Worm (Caenorhabditis elegans) whole organism, L1 larva: Measurements from ENCODE around the gene dsl-5.

Experiments used
- C16A3.4 ChIP-seq: fragments of 150-350 bp; optimal IDR thresholded peaks from 2 replicates; lab custom pipeline; 2014; ENCODE audit warnings: missing biosample characterization, missing genetic modification characterization
- C34B4.2 ChIP-seq: sonication (generic microtip); optimal IDR thresholded peaks from 2 replicates; lab custom pipeline; 2017; ENCODE audit warnings: mild to moderate bottlenecking, missing genetic modification characterization, missing compliant biosample characterization
- Y116A8C.19 ChIP-seq: sonication (generic microtip); optimal IDR thresholded peaks from 2 replicates; lab custom pipeline; 2016; ENCODE audit warnings: missing compliant biosample characterization, missing genetic modification characterization, borderline replicate concordance
- aha-1 ChIP-seq: fragments of 150-350 bp; optimal IDR thresholded peaks from 2 replicates; lab custom pipeline; 2014; ENCODE audit warnings: missing biosample characterization, missing genetic modification characterization
- alr-1 ChIP-seq: fragments of 200-800 bp; sonication (Bioruptor generic); optimal IDR thresholded peaks from 2 replicates; lab custom pipeline; 2018; ENCODE audit warnings: borderline replicate concordance, mild to moderate bottlenecking, missing genetic modification characterization, missing compliant biosample characterization
- ama-1 ChIP-seq: fragments of 150-350 bp; optimal IDR thresholded peaks from 2 replicates; lab custom pipeline; 2014
- ceh-63 ChIP-seq: fragments of 200-800 bp; sonication (Bioruptor generic); optimal IDR thresholded peaks from 2 replicates; lab custom pipeline; 2018; ENCODE audit warnings: mild to moderate bottlenecking, missing genetic modification characterization, missing compliant biosample characterization
- ceh-8 ChIP-seq: fragments of 200-800 bp; sonication (Bioruptor generic); optimal IDR thresholded peaks from 2 replicates; lab custom pipeline; 2018; ENCODE audit warnings: mild to moderate bottlenecking, missing genetic modification characterization, moderate library complexity, missing compliant biosample characterization
- ceh-82 ChIP-seq, 3 experiments: fragments of 150-350 bp in 1 of 3; sonication (generic microtip) in 2 of 3; optimal IDR thresholded peaks; 2 replicates each; lab custom pipeline; 2014 to 2017; ENCODE audit warnings: missing biosample characterization in 3 of 3, missing genetic modification characterization in 3 of 3
- ceh-88 ChIP-seq: fragments of 200-800 bp; sonication (Bioruptor generic); IDR thresholded peaks from 2 replicates; pipeline ENCODE4 v1.3.6; 2022; ENCODE audit warnings: missing genetic modification characterization, missing compliant biosample characterization
- ces-1 ChIP-seq: fragments of 150-350 bp; optimal IDR thresholded peaks from 2 replicates; lab custom pipeline; 2014; ENCODE audit warnings: missing biosample characterization, missing genetic modification reagents, missing genetic modification characterization
- dpl-1 ChIP-seq, 3 experiments: fragments of 150-350 bp in 2 of 3; sonication (generic microtip) in 1 of 3; optimal IDR thresholded peaks; 2 replicates each; lab custom pipeline; 2014 to 2017; ENCODE audit warnings: missing biosample characterization in 3 of 3, missing genetic modification characterization in 3 of 3, missing genetic modification reagents in 3 of 3
- efl-1 ChIP-seq, 4 experiments: fragments of 150-350 bp; optimal IDR thresholded peaks in 3 of 4; peaks in 1 of 4; 1 replicate in 1 of 4; 2 replicates in 3 of 4; lab custom pipeline; 2014; ENCODE audit warnings: missing biosample characterization in 2 of 4, missing genetic modification characterization in 2 of 4, missing genetic modification reagents in 2 of 4
- egl-13 ChIP-seq: sonication (generic microtip); optimal IDR thresholded peaks from 2 replicates; lab custom pipeline; 2016; ENCODE audit warnings: missing genotype, missing genetic modification reagents, missing genetic modification characterization, missing compliant biosample characterization
- elt-2 ChIP-seq: sonication (generic microtip); optimal IDR thresholded peaks from 2 replicates; lab custom pipeline; 2016; ENCODE audit warnings: missing genetic modification characterization, mild to moderate bottlenecking, inconsistent platforms, missing compliant biosample characterization, missing genetic modification reagents
- fkh-4 ChIP-seq: sonication (generic microtip); optimal IDR thresholded peaks from 2 replicates; lab custom pipeline; 2016; ENCODE audit warnings: missing compliant biosample characterization, missing genetic modification characterization, borderline replicate concordance
- fos-1 ChIP-seq: fragments of 150-350 bp; optimal IDR thresholded peaks from 2 replicates; lab custom pipeline; 2014; ENCODE audit warnings: missing biosample characterization, missing genetic modification characterization
- hlh-17 ChIP-seq: fragments of 200-800 bp; sonication (Bioruptor generic); optimal IDR thresholded peaks from 2 replicates; lab custom pipeline; 2018; ENCODE audit warnings: missing genetic modification characterization, mild to moderate bottlenecking, missing compliant biosample characterization, moderate library complexity, borderline replicate concordance
- hlh-4 ChIP-seq: sonication (generic microtip); optimal IDR thresholded peaks from 2 replicates; lab custom pipeline; 2016; ENCODE audit warnings: mild to moderate bottlenecking, missing genetic modification characterization, missing compliant biosample characterization
- jun-1 ChIP-seq: fragments of 150-350 bp; optimal IDR thresholded peaks from 2 replicates; lab custom pipeline; 2014; ENCODE audit warnings: missing biosample characterization, missing genetic modification reagents, missing genetic modification characterization
- lin-15B ChIP-seq: fragments of 150-350 bp; sonication (generic microtip); optimal IDR thresholded peaks from 3 replicates; lab custom pipeline; 2014; ENCODE audit warnings: missing biosample characterization, missing genetic modification characterization
- lin-35 ChIP-seq, 2 experiments: fragments of 150-350 bp; optimal IDR thresholded peaks; 2 replicates each; lab custom pipeline; 2014; ENCODE audit warnings: missing biosample characterization in 2 of 2, missing genetic modification characterization in 2 of 2, missing genetic modification reagents in 2 of 2
- lin-39 ChIP-seq: fragments of 150-350 bp; optimal IDR thresholded peaks from 2 replicates; lab custom pipeline; 2014; ENCODE audit warnings: missing biosample characterization, missing genetic modification reagents, missing genetic modification characterization
- lir-3 ChIP-seq: sonication (generic microtip); optimal IDR thresholded peaks from 2 replicates; lab custom pipeline; 2016; ENCODE audit warnings: mild to moderate bottlenecking, missing genetic modification characterization, moderate library complexity, missing compliant biosample characterization; ENCODE audit not compliant: poor library complexity
- mdl-1 ChIP-seq, 2 experiments: fragments of 150-350 bp; optimal IDR thresholded peaks; 2 replicates each; lab custom pipeline; 2014 to 2017; ENCODE audit warnings: missing biosample characterization in 2 of 2, missing genetic modification characterization in 2 of 2, inconsistent platforms in 1 of 2
- nhr-12 ChIP-seq: sonication (generic microtip); optimal IDR thresholded peaks from 2 replicates; lab custom pipeline; 2017; ENCODE audit warnings: missing biosample characterization, missing genetic modification characterization
- nhr-20 ChIP-seq: sonication (generic microtip); optimal IDR thresholded peaks from 2 replicates; lab custom pipeline; 2016; ENCODE audit warnings: mild to moderate bottlenecking, missing genetic modification characterization, missing compliant biosample characterization
- nhr-237 ChIP-seq: fragments of 150-350 bp; optimal IDR thresholded peaks from 2 replicates; lab custom pipeline; 2014; ENCODE audit warnings: missing biosample characterization, missing genetic modification characterization
- nhr-28 ChIP-seq: fragments of 150-350 bp; optimal IDR thresholded peaks from 2 replicates; lab custom pipeline; 2014; ENCODE audit warnings: missing biosample characterization, missing genetic modification characterization
- nhr-47 ChIP-seq: sonication (generic microtip); optimal IDR thresholded peaks from 2 replicates; lab custom pipeline; 2016; ENCODE audit warnings: mild to moderate bottlenecking, missing genetic modification characterization, moderate library complexity, missing compliant biosample characterization
- nhr-71 ChIP-seq: sonication (generic microtip); optimal IDR thresholded peaks from 2 replicates; lab custom pipeline; 2016; ENCODE audit warnings: mild to moderate bottlenecking, missing genetic modification characterization, moderate library complexity, missing compliant biosample characterization
- nhr-77 ChIP-seq: fragments of 150-350 bp; optimal IDR thresholded peaks from 2 replicates; lab custom pipeline; 2014; ENCODE audit warnings: missing biosample characterization, missing genetic modification characterization
- nhr-84 ChIP-seq: sonication (generic microtip); optimal IDR thresholded peaks from 2 replicates; lab custom pipeline; 2017; ENCODE audit warnings: missing biosample characterization, missing genetic modification characterization
- pag-3 ChIP-seq: sonication (generic microtip); optimal IDR thresholded peaks from 2 replicates; lab custom pipeline; 2017; ENCODE audit warnings: missing genetic modification characterization, mild to moderate bottlenecking, missing compliant biosample characterization, antibody characterized with exemption, borderline replicate concordance; ENCODE audit not compliant: insufficient read depth
- pqm-1 ChIP-seq: sonication (generic microtip); optimal IDR thresholded peaks from 3 replicates; lab custom pipeline; 2017; ENCODE audit warnings: missing biosample characterization, missing genetic modification characterization
- rnt-1 ChIP-seq: sonication (generic microtip); optimal IDR thresholded peaks from 2 replicates; lab custom pipeline; 2016; ENCODE audit warnings: mild to moderate bottlenecking, missing genetic modification characterization, moderate library complexity, missing compliant biosample characterization
- skn-1 ChIP-seq: fragments of 150-350 bp; optimal IDR thresholded peaks from 2 replicates; lab custom pipeline; 2014; ENCODE audit warnings: missing biosample characterization, missing genetic modification characterization
- snpc-4 ChIP-seq: fragments of 150-350 bp; optimal IDR thresholded peaks from 2 replicates; lab custom pipeline; 2014; ENCODE audit warnings: missing biosample characterization, missing genetic modification characterization
- snu-23 ChIP-seq: sonication (generic microtip); optimal IDR thresholded peaks from 2 replicates; lab custom pipeline; 2016; ENCODE audit warnings: missing genetic modification characterization, missing compliant biosample characterization
- sptf-1 ChIP-seq: fragments of 150-350 bp; optimal IDR thresholded peaks from 2 replicates; lab custom pipeline; 2014; ENCODE audit warnings: missing biosample characterization, missing genetic modification characterization
- sup-37 ChIP-seq: fragments of 200-800 bp; sonication (Bioruptor generic); optimal IDR thresholded peaks from 2 replicates; lab custom pipeline; 2018; ENCODE audit warnings: mild to moderate bottlenecking, missing genetic modification characterization, missing compliant biosample characterization
- swsn-7 ChIP-seq: sonication (generic microtip); optimal IDR thresholded peaks from 2 replicates; lab custom pipeline; 2016; ENCODE audit warnings: missing genetic modification characterization, missing compliant biosample characterization
- tbx-2 ChIP-seq: sonication (generic microtip); optimal IDR thresholded peaks from 2 replicates; lab custom pipeline; 2016; ENCODE audit warnings: missing genetic modification characterization, missing compliant biosample characterization
- tlp-1 ChIP-seq: fragments of 150-350 bp; optimal IDR thresholded peaks from 2 replicates; lab custom pipeline; 2014; ENCODE audit warnings: missing biosample characterization, missing genetic modification characterization
- unc-130 ChIP-seq: fragments of 150-350 bp; optimal IDR thresholded peaks from 2 replicates; lab custom pipeline; 2017; ENCODE audit warnings: missing biosample characterization, missing genetic modification characterization, inconsistent platforms
- unc-30 ChIP-seq: sonication (generic microtip); optimal IDR thresholded peaks from 2 replicates; lab custom pipeline; 2017; ENCODE audit warnings: missing biosample characterization, missing genetic modification characterization
- unc-62 ChIP-seq: fragments of 150-350 bp; optimal IDR thresholded peaks from 2 replicates; lab custom pipeline; 2014; ENCODE audit warnings: missing biosample characterization, missing genetic modification reagents, missing genetic modification characterization
- unc-86 ChIP-seq: sonication (generic microtip); optimal IDR thresholded peaks from 2 replicates; lab custom pipeline; 2016; ENCODE audit warnings: missing genetic modification characterization, missing compliant biosample characterization
- unc-98 ChIP-seq: fragments of 200-800 bp; sonication (Bioruptor generic); IDR thresholded peaks from 2 replicates; pipeline ENCODE4 v1.3.6; 2022; ENCODE audit warnings: missing genetic modification characterization, missing compliant biosample characterization
- vab-15 ChIP-seq: sonication (generic microtip); optimal IDR thresholded peaks from 2 replicates; lab custom pipeline; 2017; ENCODE audit warnings: missing genotype, mild to moderate bottlenecking, missing genetic modification characterization, missing compliant biosample characterization
- xbp-1 ChIP-seq: sonication (generic microtip); optimal IDR thresholded peaks from 2 replicates; lab custom pipeline; 2016; ENCODE audit warnings: missing genetic modification characterization, missing compliant biosample characterization
- zag-1 ChIP-seq: fragments of 150-350 bp; optimal IDR thresholded peaks from 2 replicates; lab custom pipeline; 2014; ENCODE audit warnings: missing biosample characterization, missing genetic modification characterization
- ztf-4 ChIP-seq: fragments of 150-350 bp; optimal IDR thresholded peaks from 2 replicates; lab custom pipeline; 2014; ENCODE audit warnings: missing biosample characterization, missing genetic modification characterization

Gene dsl-5

DNA sequence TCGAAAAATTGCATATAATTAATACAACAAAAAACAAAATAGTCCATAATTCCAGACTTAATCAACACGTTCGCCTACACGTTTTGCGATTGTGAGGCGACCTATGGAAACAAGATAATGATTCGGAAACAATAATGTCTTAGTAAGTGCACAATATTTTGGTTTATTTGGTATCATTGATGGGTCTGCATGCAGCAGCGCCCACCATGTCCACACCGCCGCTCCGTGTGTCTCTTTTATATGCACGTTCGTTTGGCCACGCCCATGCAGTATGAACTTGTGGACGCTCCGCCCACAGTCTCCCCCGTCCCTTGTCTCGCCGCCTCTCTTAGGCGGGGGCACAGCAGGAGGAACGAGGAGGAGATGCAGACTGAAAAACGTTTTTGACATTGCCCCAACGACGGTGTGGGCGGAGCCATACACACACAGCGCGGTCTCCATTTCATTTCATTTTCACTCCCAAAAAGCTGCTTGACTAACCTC lies 26.6 kb downstream of the dsl-5 start, which contains the start of gene mig-38 (continued):
- TF ChIP-seq snpc-4 (tag; lab: Kevin White, UChicago) (no peak), mdl-1 (tag; optimal IDR thresholded peaks at IDR 0.05; lab: Kevin White, UChicago) (peak in 1 of 2 experiments; percentile 43), ztf-4 (no peak), unc-62 (no peak), ama-1 (lab: Kevin White, UChicago) (peak; percentile 93), nhr-71 (tag; lab: Kevin White, UChicago) (peak; percentile 70), jun-1 (no peak), xbp-1 (tag; lab: Kevin White, UChicago) (peak; percentile 6), elt-2 (tag; lab: Kevin White, UChicago) (peak; percentile 25), snu-23 (GFP tag; lab: Kevin White, UChicago) (peak; percentile 51), ces-1 (GFP tag; lab: Kevin White, UChicago) (no peak), efl-1 (optimal IDR thresholded peaks at IDR 0.05; lab: Kevin White, UChicago) (peak in 1 of 2 experiments; percentile 24), efl-1 (GFP tag; optimal IDR thresholded peaks at IDR 0.05 in 1 of 2; lab: Kevin White, UChicago) (no peak), nhr-12 (tag; lab: Kevin White, UChicago) (no peak), lin-35 (GFP tag; optimal IDR thresholded peaks at IDR 0.05; lab: Kevin White, UChicago) (peak; percentile 37 to 46), lin-39 (tag; lab: Kevin White, UChicago) (no peak), sup-37 (GFP tag; lab: Kevin White, UChicago) (no peak), nhr-237 (tag; lab: Kevin White, UChicago) (no peak), Y116A8C.19 (tag; lab: Kevin White, UChicago) (no peak), dpl-1 (GFP tag; optimal IDR thresholded peaks at IDR 0.05; lab: Kevin White, UChicago) (peak in 1 of 3 experiments; percentile 15), pqm-1 (tag; lab: Kevin White, UChicago) (no peak), pag-3 (tag; lab: Kevin White, UChicago) (no peak), nhr-20 (tag; lab: Kevin White, UChicago) (peak; percentile 70), lin-15B (no peak), tlp-1 (tag; lab: Kevin White, UChicago) (no peak), unc-30 (no peak), fkh-4 (tag; lab: Kevin White, UChicago) (no peak), rnt-1 (tag; lab: Kevin White, UChicago) (peak; percentile 39), ceh-82 (tag; optimal IDR thresholded peaks at IDR 0.05; lab: Kevin White, UChicago) (peak; percentile 8 to 63 (median 33)), alr-1 (no peak), vab-15 (tag; lab: Kevin White, UChicago) (no peak), unc-98 (GFP tag; lab: Robert Waterston, UW) (no peak), aha-1 (no peak), hlh-17 (GFP tag; lab: Kevin White, UChicago) (no peak), fos-1 (tag; lab: Kevin White, UChicago) (no peak), skn-1 (peak; percentile 13), unc-86 (tag; lab: Kevin White, UChicago) (peak; percentile 44), hlh-4 (tag; lab: Kevin White, UChicago) (no peak), nhr-47 (tag; lab: Kevin White, UChicago) (peak; percentile 72), ceh-63 (GFP tag; lab: Kevin White, UChicago) (no peak), sptf-1 (no peak), tbx-2 (tag; lab: Kevin White, UChicago) (peak; percentile 14), swsn-7 (tag; lab: Kevin White, UChicago) (peak; percentile 39), nhr-28 (no peak), ceh-8 (GFP tag; lab: Kevin White, UChicago) (no peak), zag-1 (tag; lab: Kevin White, UChicago) (no peak), lir-3 (tag; lab: Kevin White, UChicago) (peak; percentile 51), nhr-77 (tag; lab: Kevin White, UChicago) (peak; percentile 28), egl-13 (tag; lab: Kevin White, UChicago) (peak; percentile 63), unc-130 (tag; lab: Kevin White, UChicago) (no peak), ceh-88 (GFP tag; lab: Robert Waterston, UW) (no peak), nhr-84 (tag; lab: Kevin White, UChicago) (no peak), C16A3.4 (tag; lab: Kevin White, UChicago) (no peak), C34B4.2 (tag; lab: Kevin White, UChicago) (no peak)
